Worm (Caenorhabditis elegans): Measurements from ENCODE around the gene F07F6.2.

DNA sequence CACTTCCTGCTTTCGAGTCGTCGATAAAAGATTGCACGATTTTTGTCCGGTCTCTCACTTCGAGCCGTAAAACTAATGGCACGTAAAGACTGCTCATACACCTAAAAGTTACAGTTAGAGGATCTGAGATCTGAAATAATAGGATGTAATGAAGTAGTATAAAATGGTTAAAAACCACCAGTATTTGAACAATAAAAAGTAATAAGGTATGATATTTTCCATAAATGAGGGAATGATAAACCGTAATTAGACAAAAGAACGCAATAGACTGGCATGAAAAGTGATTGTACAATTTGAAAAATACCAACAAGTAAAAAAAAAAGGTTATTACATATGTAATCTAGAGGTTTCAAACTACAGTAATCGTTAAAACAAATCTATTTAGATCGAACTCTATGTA, 36.9 kb upstream of the F07F6.2 start, which contains the start of gene brap-2:
- TF ChIP-seq lsy-2 (tag; optimal IDR thresholded peaks at IDR 0.05): no peak
- no peak for TF ChIP-seq pag-3 (tag; optimal IDR thresholded peaks at IDR 0.05; ENCODE audit: borderline replicate concordance, insufficient read depth)
- TF ChIP-seq mdl-1 (tag; optimal IDR thresholded peaks at IDR 0.05): no peak
- TF ChIP-seq lin-35 (GFP tag; optimal IDR thresholded peaks at IDR 0.05): no peak
- no peak for TF ChIP-seq snpc-4 (tag; optimal IDR thresholded peaks at IDR 0.05)
- TF ChIP-seq blmp-1 (tag; optimal IDR thresholded peaks at IDR 0.05): no peak
- no peak for TF ChIP-seq mab-9 (GFP tag; IDR thresholded peaks at IDR 0.05)
- no peak for TF ChIP-seq dsc-1 (tag; optimal IDR thresholded peaks at IDR 0.05)
- TF ChIP-seq aha-1 (tag; optimal IDR thresholded peaks at IDR 0.05): no peak
